Worm (Caenorhabditis elegans) whole organism, mixed stage, embryonic: ENCODE data around the gene C33F10.11.

Experiments used
- ceh-83 ChIP-seq: fragments of 200-800 bp; sonication (Bioruptor generic); optimal IDR thresholded peaks from 2 replicates; lab custom pipeline; 2018; ENCODE audit warnings: mild to moderate bottlenecking, missing genetic modification characterization, missing compliant biosample characterization
- ham-2 ChIP-seq: fragments of 200-800 bp; sonication (Bioruptor generic); optimal IDR thresholded peaks from 2 replicates; lab custom pipeline; 2018; ENCODE audit warnings: mild to moderate bottlenecking, missing genetic modification characterization, missing compliant biosample characterization
- lin-13 ChIP-seq: fragments of 150-350 bp; optimal IDR thresholded peaks from 2 replicates; lab custom pipeline; 2014; ENCODE audit warnings: missing biosample characterization, missing genetic modification characterization
- lsy-2 ChIP-seq: fragments of 150-350 bp; optimal IDR thresholded peaks from 2 replicates; lab custom pipeline; 2014; ENCODE audit warnings: missing biosample characterization, missing genetic modification characterization
- nhr-237 ChIP-seq: fragments of 150-350 bp; optimal IDR thresholded peaks from 2 replicates; lab custom pipeline; 2014; ENCODE audit warnings: missing biosample characterization, missing genetic modification characterization
- nhr-28 ChIP-seq: fragments of 150-350 bp; optimal IDR thresholded peaks from 2 replicates; lab custom pipeline; 2014; ENCODE audit warnings: missing biosample characterization, missing genetic modification characterization
- nhr-76 ChIP-seq: sonication (generic microtip); optimal IDR thresholded peaks from 2 replicates; lab custom pipeline; 2017; ENCODE audit warnings: missing biosample characterization, missing genetic modification characterization
- sem-2 ChIP-seq: fragments of 200-800 bp; sonication (Bioruptor generic); optimal IDR thresholded peaks from 2 replicates; lab custom pipeline; 2018; ENCODE audit warnings: mild to moderate bottlenecking, missing genetic modification characterization, missing compliant biosample characterization
- snpc-4 ChIP-seq: fragments of 150-350 bp; optimal IDR thresholded peaks from 2 replicates; lab custom pipeline; 2014; ENCODE audit warnings: missing biosample characterization, missing genetic modification characterization

DNA sequence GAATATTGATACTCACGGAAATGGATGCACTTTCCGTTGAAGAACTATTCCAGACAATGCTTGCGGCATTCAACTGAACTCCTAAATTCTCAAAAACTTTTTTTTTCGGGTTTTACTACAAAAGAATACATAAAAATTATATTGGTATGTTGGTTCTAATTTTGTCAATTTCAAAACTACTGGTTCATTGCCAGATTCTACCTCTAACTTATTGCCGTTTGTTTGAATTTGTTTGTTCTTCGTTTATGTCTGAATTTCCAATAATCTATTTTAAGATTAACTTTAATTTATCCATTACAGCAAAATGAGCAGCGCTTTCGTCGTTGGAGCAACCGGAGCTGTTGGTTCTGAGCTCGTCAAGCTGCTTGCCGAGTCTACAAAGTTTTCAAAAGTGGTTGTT, 37.6 kb downstream of the C33F10.11 start, which contains the start of gene C33F10.14:
- TF ChIP-seq lsy-2 (tag; lab: Kevin White, UChicago) (no peak), ham-2 (GFP tag; lab: Kevin White, UChicago) (no peak), snpc-4 (no peak), sem-2 (no peak), nhr-76 (tag; lab: Kevin White, UChicago) (no peak), nhr-28 (tag; lab: Kevin White, UChicago) (no peak), ceh-83 (GFP tag; lab: Kevin White, UChicago) (no peak), nhr-237 (no peak), lin-13 (no peak)
